Worm (Caenorhabditis elegans): ENCODE results near the gene aos-1.

DNA sequence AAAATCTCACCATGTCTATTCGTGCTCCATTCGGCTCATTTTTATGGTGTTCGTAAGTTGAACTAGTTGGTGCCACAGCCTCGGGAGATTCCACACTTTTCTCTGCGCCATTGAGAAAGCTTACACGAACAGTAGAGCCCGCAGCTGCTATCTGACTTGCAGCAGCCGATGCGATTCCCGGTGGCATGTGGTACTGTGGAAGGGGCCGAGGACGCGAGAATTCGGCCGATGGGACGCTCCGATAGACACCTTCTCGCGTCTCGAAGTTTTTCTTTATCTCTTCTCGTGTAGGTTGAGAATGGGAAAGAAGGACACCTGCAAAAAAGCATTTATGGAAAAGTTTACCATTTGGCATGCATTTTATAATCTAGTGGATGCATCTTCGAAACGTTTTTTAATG lies 3.2 kb upstream of the aos-1 start:
- TF ChIP-seq aly-1 (tag; optimal IDR thresholded peaks at IDR 0.05) (no peak), F13C5.2 (tag; optimal IDR thresholded peaks at IDR 0.05) (no peak), flt-1 (GFP tag; IDR thresholded peaks at IDR 0.05) (no peak), ceh-13 (GFP tag; optimal IDR thresholded peaks at IDR 0.05) (no peak), hmg-4 (GFP tag; optimal IDR thresholded peaks at IDR 0.05) (no peak)
